Worm (Caenorhabditis elegans): Measurements from ENCODE around the gene lgc-5.

lgc-5 gene

DNA sequence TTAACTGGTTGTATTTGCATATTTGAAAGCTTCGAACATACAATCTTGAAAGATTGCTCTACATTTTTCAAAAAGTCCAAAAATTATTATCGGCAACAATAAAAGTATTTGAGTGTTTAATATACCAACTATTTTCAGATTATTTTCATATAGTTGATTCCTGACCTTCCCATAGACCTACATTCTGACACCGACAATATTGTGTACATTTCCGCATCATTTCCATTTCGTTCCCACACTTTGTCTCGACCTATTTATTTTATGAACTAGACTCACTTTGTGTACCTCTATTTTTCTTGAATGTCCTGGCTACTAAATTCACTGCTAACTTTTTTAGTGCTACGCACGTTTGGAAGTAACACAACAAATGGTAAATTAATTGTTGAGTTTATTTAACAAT is at the start of gene lgc-5:
Gene lgc-5, plus strand, starts transcription at position 301 of the 400 bp plus-strand sequence.
- no peak for TF ChIP-seq dao-5 (tag; optimal IDR thresholded peaks at IDR 0.05)
- no peak for TF ChIP-seq W03F9.2 (tag; optimal IDR thresholded peaks at IDR 0.05)
- TF ChIP-seq him-1 (tag; optimal IDR thresholded peaks at IDR 0.05), result no peak

DNA sequence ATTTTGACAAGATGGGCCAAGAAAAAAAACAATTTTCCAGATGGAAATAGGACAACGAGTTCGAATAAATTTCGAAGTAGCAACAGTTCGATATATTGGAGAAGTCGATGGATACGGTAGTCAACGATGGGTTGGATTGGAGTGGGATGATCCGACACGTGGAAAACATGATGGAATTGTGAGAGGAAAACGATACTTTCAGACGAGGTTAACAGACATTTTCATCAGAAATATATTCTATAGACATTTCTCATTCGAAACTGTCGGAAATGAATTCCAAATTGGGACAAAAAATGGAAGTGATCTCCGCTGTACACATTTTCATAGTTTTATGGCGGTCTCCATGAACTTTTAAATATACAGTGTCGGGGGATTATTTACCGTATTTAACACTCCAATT is 47.8 kb upstream of the lgc-5 start, which contains the start of gene tbce-1:
Gene tbce-1, plus strand, starts transcription at position 41 of the 400 bp plus-strand sequence.
- TF ChIP-seq W03F9.2 (tag; optimal IDR thresholded peaks at IDR 0.05) (no peak), dao-5 (tag; optimal IDR thresholded peaks at IDR 0.05) (no peak), him-1 (tag; optimal IDR thresholded peaks at IDR 0.05) (no peak)

DNA sequence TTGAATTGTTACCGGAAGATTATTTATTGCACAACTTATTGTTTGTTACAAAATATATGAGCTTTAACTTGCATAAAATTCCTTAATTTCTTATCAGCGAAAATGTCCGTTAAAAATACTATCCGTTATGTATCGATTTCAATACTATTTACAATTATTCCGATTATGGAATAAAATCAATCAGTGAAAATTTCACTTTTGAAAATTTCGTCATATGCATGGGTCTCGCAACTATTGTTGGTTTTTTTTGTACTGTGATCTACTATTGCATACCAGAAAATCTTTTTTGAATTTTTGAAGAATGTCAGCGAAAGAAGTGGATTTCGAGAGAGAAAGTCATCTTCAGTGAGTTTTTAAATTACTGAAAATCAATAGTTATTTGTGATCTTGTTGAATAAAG is 45.3 kb upstream of the lgc-5 start, which contains the start of gene nprl-3:
Gene nprl-3, plus strand, starts transcription at position 301 of the 400 bp plus-strand sequence.
- TF ChIP-seq W03F9.2 (tag; optimal IDR thresholded peaks at IDR 0.05) (no peak), him-1 (tag; optimal IDR thresholded peaks at IDR 0.05) (no peak), dao-5 (tag; optimal IDR thresholded peaks at IDR 0.05) (no peak)

DNA sequence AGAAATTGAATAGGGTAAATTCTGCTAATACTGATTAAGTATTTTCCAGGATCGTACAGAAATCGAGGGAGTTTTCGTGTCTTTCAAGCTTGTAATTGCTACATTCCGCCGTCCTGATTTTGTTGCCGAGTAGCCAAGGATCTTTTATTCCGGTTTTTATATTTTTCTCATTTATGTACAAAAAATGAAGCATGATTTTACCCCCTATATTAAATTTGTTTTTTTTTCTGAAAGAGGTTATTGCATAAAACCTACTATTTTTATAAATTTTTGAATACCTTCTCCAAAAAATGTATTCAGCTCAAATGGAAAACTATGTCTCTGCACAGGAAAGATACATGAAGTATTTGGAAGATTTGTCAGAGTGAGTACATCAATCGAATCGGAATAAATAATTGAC is 42.8 kb upstream of the lgc-5 start, which contains the start of gene F35H10.6:
Gene F35H10.6, plus strand, starts transcription at position 301 of the 400 bp plus-strand sequence.
- no peak for TF ChIP-seq dao-5 (tag; optimal IDR thresholded peaks at IDR 0.05)
- TF ChIP-seq him-1 (tag; optimal IDR thresholded peaks at IDR 0.05), result no peak
- no peak for TF ChIP-seq W03F9.2 (tag; optimal IDR thresholded peaks at IDR 0.05)

DNA sequence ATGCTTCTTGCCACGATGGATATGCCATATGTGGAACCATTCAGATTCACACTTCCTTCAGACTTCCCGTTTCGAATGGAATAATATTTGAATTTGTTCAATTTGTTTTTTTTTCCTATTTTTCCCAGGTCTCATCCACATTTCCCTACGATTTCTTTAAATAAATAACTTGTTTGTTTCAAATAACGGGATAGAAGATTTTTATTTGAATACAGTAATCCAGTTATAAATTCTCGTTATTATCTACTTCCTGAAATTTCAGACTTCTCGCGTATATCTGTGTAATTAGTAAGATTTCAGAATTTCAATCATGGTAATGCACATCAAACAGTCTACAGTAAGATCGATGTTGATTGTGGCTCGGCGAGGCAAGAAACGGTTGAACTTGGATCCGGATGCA is 42.0 kb upstream of the lgc-5 start, which contains the start of gene F35H10.5:
Gene F35H10.5, plus strand, starts transcription at position 301 of the 400 bp plus-strand sequence.
- no peak for TF ChIP-seq him-1 (tag; optimal IDR thresholded peaks at IDR 0.05)

DNA sequence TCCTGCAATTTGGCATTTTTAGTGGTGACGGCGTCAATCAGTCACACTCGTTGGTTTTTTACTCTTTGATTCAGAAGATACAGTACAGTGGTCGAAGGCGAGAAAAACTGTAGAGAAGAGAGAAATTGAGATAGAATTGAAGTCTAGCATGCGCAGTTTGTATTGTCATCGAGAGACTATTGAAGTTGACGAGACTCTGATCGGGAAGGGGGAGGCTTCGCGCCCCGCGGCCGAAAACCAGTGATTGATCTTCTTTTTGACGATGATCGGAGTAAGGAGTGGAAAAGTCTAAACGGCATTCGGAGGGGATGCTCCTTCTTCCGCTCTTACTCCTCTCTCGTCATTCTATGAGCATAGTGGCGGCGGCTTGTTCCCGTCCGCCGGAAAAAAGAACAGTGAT is 40.6 kb upstream of the lgc-5 start:
- TF ChIP-seq dao-5 (tag; optimal IDR thresholded peaks at IDR 0.05) (no peak), him-1 (tag; optimal IDR thresholded peaks at IDR 0.05) (no peak), W03F9.2 (tag; optimal IDR thresholded peaks at IDR 0.05) (no peak)

DNA sequence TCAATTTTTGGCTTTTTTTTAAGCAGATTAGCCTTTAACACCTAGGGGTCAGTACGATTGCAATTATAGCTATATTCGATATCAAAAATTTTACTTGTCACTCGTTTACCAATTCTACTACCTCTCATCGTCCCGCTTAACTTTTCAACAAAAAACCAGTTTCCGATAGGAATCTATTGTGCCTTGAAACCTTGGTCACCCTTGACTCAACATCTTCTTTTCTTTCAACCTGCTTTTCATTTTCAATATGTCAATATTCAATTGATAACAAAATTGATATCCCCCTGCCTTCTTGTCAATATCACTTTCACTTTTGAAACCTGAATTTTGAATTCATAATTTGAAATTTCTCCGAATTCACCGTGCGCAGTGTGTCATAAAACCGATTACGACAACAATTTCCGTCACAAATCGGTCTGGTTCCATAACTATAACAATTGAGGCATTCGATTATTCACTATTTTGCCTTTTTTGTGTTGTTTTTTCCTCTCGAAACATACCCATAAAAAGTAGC is 39.8 kb upstream of the lgc-5 start:
- TF ChIP-seq dao-5 (tag; optimal IDR thresholded peaks at IDR 0.05) (no peak), W03F9.2 (tag; optimal IDR thresholded peaks at IDR 0.05) (no peak), him-1 (tag; optimal IDR thresholded peaks at IDR 0.05) (no peak)

DNA sequence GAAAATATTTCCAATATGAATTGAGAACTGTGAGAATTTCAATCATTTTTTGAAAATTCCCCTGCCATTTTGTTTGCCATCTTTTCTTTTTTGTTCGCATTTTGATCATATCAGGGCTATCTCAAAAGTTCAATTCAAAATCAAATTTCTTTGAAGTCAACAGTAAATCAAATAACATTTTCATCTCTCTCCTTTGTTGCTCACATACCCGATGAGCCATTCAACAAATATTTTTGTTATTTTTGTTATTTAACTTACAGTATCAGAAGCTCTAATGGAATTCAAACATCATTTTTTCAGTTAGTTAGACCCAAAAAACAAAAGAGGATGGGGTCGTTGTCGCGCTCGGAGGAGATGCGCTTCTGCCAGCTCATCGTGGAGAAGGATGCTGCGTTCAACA is 38.8 kb upstream of the lgc-5 start, which contains the start of gene vha-5:
Gene vha-5, plus strand, starts transcription at position 301 of the 400 bp plus-strand sequence.
- TF ChIP-seq dao-5 (tag; optimal IDR thresholded peaks at IDR 0.05), result no peak
- no peak for TF ChIP-seq W03F9.2 (tag; optimal IDR thresholded peaks at IDR 0.05)
- TF ChIP-seq him-1 (tag; optimal IDR thresholded peaks at IDR 0.05), result no peak

DNA sequence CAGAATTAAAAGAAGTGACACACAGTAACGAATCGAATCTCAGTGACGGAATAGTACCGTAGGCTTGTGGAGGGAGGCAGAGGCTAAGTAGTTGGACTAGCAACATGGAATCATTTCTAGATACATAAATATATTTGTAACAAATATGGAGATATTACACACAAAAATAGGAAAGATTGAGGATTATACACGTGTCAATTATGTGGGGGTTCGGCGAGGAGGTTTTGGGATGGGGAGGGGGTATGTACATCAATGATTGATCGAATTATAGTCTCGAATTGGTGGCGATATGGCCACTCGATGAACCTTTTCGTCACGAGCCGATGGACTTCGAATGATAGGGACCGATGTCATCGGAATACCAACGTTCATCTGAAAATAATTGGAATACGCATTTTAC is 35.1 kb upstream of the lgc-5 start:
- TF ChIP-seq W03F9.2 (tag; optimal IDR thresholded peaks at IDR 0.05), result no peak
- no peak for TF ChIP-seq dao-5 (tag; optimal IDR thresholded peaks at IDR 0.05)
- TF ChIP-seq him-1 (tag; optimal IDR thresholded peaks at IDR 0.05), result no peak

DNA sequence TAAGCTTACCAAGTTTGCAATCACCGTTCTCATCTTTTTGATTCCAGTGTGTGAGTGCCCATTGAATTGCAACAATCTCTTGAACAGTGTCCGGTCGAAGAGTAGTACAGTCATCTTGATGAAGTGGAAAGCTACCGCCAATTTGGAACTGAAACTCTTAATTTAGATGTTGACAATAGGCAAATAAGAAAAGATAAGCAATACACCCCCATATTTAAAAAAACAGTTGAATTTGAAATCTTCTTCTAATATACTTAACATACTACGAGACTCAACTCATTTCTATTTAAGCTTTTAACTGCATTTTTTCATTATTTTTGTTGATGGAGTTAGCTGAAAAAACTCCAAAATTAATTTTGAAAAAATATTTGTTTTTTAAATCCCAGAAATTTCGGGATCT is 30.4 kb upstream of the lgc-5 start:
- TF ChIP-seq W03F9.2 (tag; optimal IDR thresholded peaks at IDR 0.05), result no peak

DNA sequence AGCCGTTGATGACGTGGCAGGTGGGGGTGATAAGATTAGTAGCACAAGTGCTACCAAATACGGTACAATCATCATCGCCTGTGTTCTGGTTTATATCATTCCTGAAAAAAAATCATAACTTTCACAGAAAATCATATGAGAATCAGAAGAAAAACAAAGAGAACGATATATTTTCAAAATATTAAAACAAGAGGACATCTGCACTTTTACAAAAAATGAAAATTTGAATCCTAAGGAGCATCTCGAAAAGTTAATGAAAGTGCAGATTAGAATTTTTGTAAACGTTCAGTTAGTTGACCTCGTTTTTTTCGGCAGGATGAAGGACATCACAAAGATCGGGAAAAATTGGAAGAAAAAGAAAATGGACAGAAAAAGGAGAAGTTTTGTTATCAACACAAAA is 29.6 kb upstream of the lgc-5 start, which contains the start of gene F35H10.10:
Gene F35H10.10, minus strand, starts transcription at position 101 of the 400 bp plus-strand sequence.
- no peak for TF ChIP-seq W03F9.2 (tag; optimal IDR thresholded peaks at IDR 0.05)

DNA sequence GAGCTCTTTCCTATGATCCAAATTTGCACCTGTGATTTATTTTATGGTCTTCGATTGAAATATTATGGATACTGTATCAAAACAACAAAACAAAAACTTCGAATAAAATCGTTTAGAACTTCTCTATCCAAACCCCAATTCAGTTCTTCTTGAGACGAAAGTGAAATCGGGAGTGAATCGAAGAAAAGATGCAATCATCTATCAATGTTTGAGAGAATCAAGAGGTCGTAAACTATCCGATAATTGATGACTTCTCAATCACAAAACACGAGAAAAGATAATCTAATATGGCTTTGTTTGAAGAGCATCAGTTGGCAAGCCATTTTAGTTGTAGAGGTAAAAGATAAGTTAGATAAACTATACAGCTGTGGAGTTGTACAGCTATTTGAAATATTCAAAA is 24.7 kb upstream of the lgc-5 start:
- no peak for TF ChIP-seq dao-5 (tag; optimal IDR thresholded peaks at IDR 0.05)
- TF ChIP-seq W03F9.2 (tag; optimal IDR thresholded peaks at IDR 0.05), result no peak
- TF ChIP-seq him-1 (tag; optimal IDR thresholded peaks at IDR 0.05), result no peak

DNA sequence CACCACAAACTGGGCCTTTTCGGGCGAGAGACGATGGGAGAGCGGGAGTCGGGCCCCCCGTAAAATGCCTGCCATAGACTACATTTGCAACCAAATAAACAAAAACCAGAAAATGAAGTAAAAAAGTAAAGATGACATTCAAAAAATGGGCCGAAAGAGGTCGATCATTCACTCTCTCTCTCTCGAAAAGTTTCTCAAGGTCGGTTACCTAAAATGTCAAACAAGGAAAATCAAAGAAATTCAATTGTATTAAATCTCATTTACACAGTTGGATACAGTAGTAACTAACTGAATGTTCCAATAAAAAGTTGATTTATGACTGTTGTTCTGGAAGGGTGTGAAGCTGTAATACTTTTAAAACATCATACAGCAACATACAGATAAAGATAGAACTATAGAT is 23.7 kb upstream of the lgc-5 start:
- no peak for TF ChIP-seq him-1 (tag; optimal IDR thresholded peaks at IDR 0.05)
- TF ChIP-seq W03F9.2 (tag; optimal IDR thresholded peaks at IDR 0.05), result no peak
- no peak for TF ChIP-seq dao-5 (tag; optimal IDR thresholded peaks at IDR 0.05)

DNA sequence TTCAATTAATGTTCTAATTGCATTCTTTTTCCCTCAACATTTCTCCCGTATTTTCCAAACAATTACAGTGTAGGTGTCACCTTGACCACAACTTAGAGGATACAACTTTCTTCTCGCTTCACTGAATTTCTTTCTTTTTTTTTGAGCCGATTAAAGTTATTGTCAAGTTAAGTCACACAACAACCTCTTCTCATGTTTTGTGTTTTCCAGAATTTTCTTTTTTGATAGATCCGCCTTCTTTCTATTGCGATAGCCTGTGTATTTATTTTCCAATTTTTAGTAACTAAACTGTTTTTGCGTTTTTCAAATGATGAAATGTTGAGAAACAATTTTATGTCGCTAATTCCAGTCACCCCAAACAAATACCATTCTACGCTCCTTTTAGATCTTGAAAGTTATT is 16.8 kb upstream of the lgc-5 start, which contains the start of gene F35H10.3:
Gene F35H10.3, plus strand, starts transcription at position 301 of the 400 bp plus-strand sequence.
- TF ChIP-seq dao-5 (tag; optimal IDR thresholded peaks at IDR 0.05) (no peak), W03F9.2 (tag; optimal IDR thresholded peaks at IDR 0.05) (no peak), him-1 (tag; optimal IDR thresholded peaks at IDR 0.05) (no peak)

DNA sequence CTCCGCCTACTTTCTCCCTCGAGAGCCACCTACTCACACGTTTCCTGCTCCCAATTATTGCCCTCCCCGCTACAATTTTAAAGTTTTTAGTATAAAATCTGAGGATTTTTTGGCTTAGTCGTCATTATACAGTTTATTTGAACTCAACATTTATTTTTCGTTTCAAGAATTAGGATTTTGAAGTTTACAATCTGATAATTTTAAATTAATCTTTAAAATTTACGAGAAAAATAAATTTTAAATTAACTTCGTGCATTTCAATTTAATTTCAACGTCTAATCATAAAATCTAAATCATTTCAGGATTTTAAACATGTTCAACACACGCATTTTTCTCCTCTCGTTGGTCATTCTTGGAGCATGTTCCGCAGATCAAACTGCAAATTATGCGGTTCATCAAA is 13.6 kb upstream of the lgc-5 start, which contains the start of gene F35H10.2:
Gene F35H10.2, plus strand, starts transcription at position 301 of the 400 bp plus-strand sequence.
- TF ChIP-seq him-1 (tag; optimal IDR thresholded peaks at IDR 0.05), result no peak

Measured in whole organism, L4/young adult.